Worm (Caenorhabditis elegans): Measurements from ENCODE around the gene lgc-18.

The lgc-18 gene

ce11 chrX:12164943-12165342 lies 39.5 kb downstream of the lgc-18 start:
- TF ChIP-seq elt-1 (tag; optimal IDR thresholded peaks at IDR 0.05) (no peak), gmeb-1 (tag; optimal IDR thresholded peaks at IDR 0.05) (no peak), snpc-4 (tag; optimal IDR thresholded peaks at IDR 0.05) (no peak)

- TF ChIP-seq nhr-237 (tag; optimal IDR thresholded peaks at IDR 0.05), result no peak
- TF ChIP-seq nhr-12 (tag; optimal IDR thresholded peaks at IDR 0.05), result no peak
- TF ChIP-seq nhr-129 (tag; optimal IDR thresholded peaks at IDR 0.05), result peak; percentile 70
- peak in 1 of 2 experiments; percentile 15 for TF ChIP-seq lsy-2 (tag; optimal IDR thresholded peaks at IDR 0.05)
Measured at ce11 chrX:12167632-12168377, 42.4 kb downstream of the lgc-18 start.

- TF ChIP-seq mbf-1 (tag; optimal IDR thresholded peaks at IDR 0.05) (no peak), ztf-1 (GFP tag; conservative IDR thresholded peaks at IDR 0.05) (no peak), nhr-77 (tag; optimal IDR thresholded peaks at IDR 0.05) (no peak), egl-27 (tag; optimal IDR thresholded peaks at IDR 0.05) (no peak), lsy-2 (tag; optimal IDR thresholded peaks at IDR 0.05) (no peak), ama-1 (optimal IDR thresholded peaks at IDR 0.05) (no peak), ZK546.5 (tag; optimal IDR thresholded peaks at IDR 0.05) (no peak), snpc-4 (tag; optimal IDR thresholded peaks at IDR 0.05) (no peak), nhr-129 (tag; optimal IDR thresholded peaks at IDR 0.05) (no peak), lin-39 (tag; optimal IDR thresholded peaks at IDR 0.05) (no peak), elt-3 (tag; optimal IDR thresholded peaks at IDR 0.05) (no peak), mab-5 (tag; optimal IDR thresholded peaks at IDR 0.05) (no peak), nhr-12 (tag; optimal IDR thresholded peaks at IDR 0.05) (no peak), nhr-23 (tag; optimal IDR thresholded peaks at IDR 0.05) (no peak), zag-1 (tag; optimal IDR thresholded peaks at IDR 0.05) (no peak), sma-9 (GFP tag; optimal IDR thresholded peaks at IDR 0.05) (no peak), sma-9 (tag; optimal IDR thresholded peaks at IDR 0.05) (no peak)
Measured at ce11 chrX:12168765-12169164, 43.4 kb downstream of the lgc-18 start.

- TF ChIP-seq blmp-1 (tag; optimal IDR thresholded peaks at IDR 0.05; ENCODE audit: insufficient read depth), result no peak
- TF ChIP-seq sma-9 (GFP tag; optimal IDR thresholded peaks at IDR 0.05), result no peak
- TF ChIP-seq sma-9 (tag; optimal IDR thresholded peaks at IDR 0.05), result no peak
- no peak for TF ChIP-seq nhr-129 (tag; optimal IDR thresholded peaks at IDR 0.05)
- TF ChIP-seq ama-1 (optimal IDR thresholded peaks at IDR 0.05), result no peak
- TF ChIP-seq dmd-4 (tag; optimal IDR thresholded peaks at IDR 0.05), result no peak
- TF ChIP-seq zag-1 (tag; optimal IDR thresholded peaks at IDR 0.05), result no peak
- no peak for TF ChIP-seq ZK546.5 (tag; optimal IDR thresholded peaks at IDR 0.05)
Measured at ce11 chrX:12169390-12169789, 44.0 kb downstream of the lgc-18 start.

ce11 chrX:12171631-12172348 lies 46.4 kb downstream of the lgc-18 start, which contains the start of gene F57G12.1:
TSS of gene F57G12.1 (minus strand) at chrX:12171681.
- TF ChIP-seq crh-2 (tag; optimal IDR thresholded peaks at IDR 0.05), result peak; percentile 90
- TF ChIP-seq nhr-6 (tag; optimal IDR thresholded peaks at IDR 0.05), result peak; percentile 48
- peak; percentile 65 for TF ChIP-seq zag-1 (tag; optimal IDR thresholded peaks at IDR 0.05)
- no peak for TF ChIP-seq ztf-1 (GFP tag; conservative IDR thresholded peaks at IDR 0.05)
- TF ChIP-seq egl-27 (tag; optimal IDR thresholded peaks at IDR 0.05), result peak; percentile 79
- peak; percentile 48 to 74 for TF ChIP-seq lsy-2 (tag; optimal IDR thresholded peaks at IDR 0.05)
- TF ChIP-seq mbf-1 (tag; optimal IDR thresholded peaks at IDR 0.05), result no peak
- TF ChIP-seq mab-5 (tag; optimal IDR thresholded peaks at IDR 0.05), result peak; percentile 69
- TF ChIP-seq aly-2 (tag; optimal IDR thresholded peaks at IDR 0.05), result no peak
- TF ChIP-seq ztf-4 (tag; optimal IDR thresholded peaks at IDR 0.05), result peak; percentile 52
- no peak for TF ChIP-seq nhr-10 (tag; optimal IDR thresholded peaks at IDR 0.05)
- peak; percentile 67 for TF ChIP-seq fos-1 (tag; optimal IDR thresholded peaks at IDR 0.05)
- TF ChIP-seq nhr-11 (tag; optimal IDR thresholded peaks at IDR 0.05), result no peak
- TF ChIP-seq nhr-77 (tag; optimal IDR thresholded peaks at IDR 0.05), result no peak
- peak; percentile 23 for TF ChIP-seq blmp-1 (tag; optimal IDR thresholded peaks at IDR 0.05; ENCODE audit: insufficient read depth)
- TF ChIP-seq nhr-12 (tag; optimal IDR thresholded peaks at IDR 0.05), result no peak
- no peak for TF ChIP-seq unc-62 (GFP tag; optimal IDR thresholded peaks at IDR 0.05)
- peak; percentile 22 for TF ChIP-seq sma-3 (GFP tag; optimal IDR thresholded peaks at IDR 0.05)
- peak; percentile 87 for TF ChIP-seq unc-55 (GFP tag; optimal IDR thresholded peaks at IDR 0.05)
- TF ChIP-seq alr-1 (tag; optimal IDR thresholded peaks at IDR 0.05), result no peak
- TF ChIP-seq Y55F3AM.14 (GFP tag; optimal IDR thresholded peaks at IDR 0.05), result peak; percentile 51
- TF ChIP-seq ama-1 (optimal IDR thresholded peaks at IDR 0.05), result peak; percentile 54
- peak; percentile 79 for TF ChIP-seq C34F6.9 (tag; optimal IDR thresholded peaks at IDR 0.05)
- no peak for TF ChIP-seq R02D3.7 (tag; optimal IDR thresholded peaks at IDR 0.05)
- TF ChIP-seq elt-3 (tag; optimal IDR thresholded peaks at IDR 0.05), result no peak
- TF ChIP-seq nhr-25 (tag; optimal IDR thresholded peaks at IDR 0.05), result peak; percentile 86
- peak; percentile 57 for TF ChIP-seq sem-4 (tag; optimal IDR thresholded peaks at IDR 0.05)
- TF ChIP-seq peb-1 (tag; optimal IDR thresholded peaks at IDR 0.05), result peak; percentile 18
- TF ChIP-seq lin-39 (tag; optimal IDR thresholded peaks at IDR 0.05), result no peak
- TF ChIP-seq ceh-16 (tag; optimal IDR thresholded peaks at IDR 0.05), result peak; percentile 64
- no peak for TF ChIP-seq ztf-11 (tag; optimal IDR thresholded peaks at IDR 0.05)
- TF ChIP-seq nhr-237 (tag; optimal IDR thresholded peaks at IDR 0.05), result no peak
- no peak for TF ChIP-seq nhr-23 (tag; optimal IDR thresholded peaks at IDR 0.05)
- peak; percentile 51 for TF ChIP-seq gmeb-1 (tag; optimal IDR thresholded peaks at IDR 0.05)

All from whole organism, L2 larva.